Fruit fly (Drosophila melanogaster) whole organism, wandering third instar larva: ENCODE results near the gene CG9400.

ENCODE experiments used
- OdsH ChIP-seq: fragments of 200-800 bp; sonication (Bioruptor generic); optimal IDR thresholded peaks from 2 replicates; lab custom pipeline; 2016; ENCODE audit warnings: missing biosample characterization, mild to moderate bottlenecking, missing genetic modification characterization
- Sp1 ChIP-seq: fragments of 200-800 bp; sonication (Bioruptor generic); optimal IDR thresholded peaks from 3 replicates; lab custom pipeline; 2019; ENCODE audit warnings: missing biosample characterization, mild to moderate bottlenecking, missing genetic modification characterization, moderate library complexity
- psq ChIP-seq: fragments of 200-800 bp; sonication (Bioruptor generic); optimal IDR thresholded peaks from 3 replicates; lab custom pipeline; 2017; ENCODE audit warnings: missing biosample characterization, mild to moderate bottlenecking, missing genetic modification characterization, moderate library complexity
- sage ChIP-seq: fragments of 200-800 bp; sonication (Bioruptor generic); optimal IDR thresholded peaks from 2 replicates; lab custom pipeline; 2016; ENCODE audit warnings: missing biosample characterization, mild to moderate bottlenecking, missing genetic modification characterization

- TF ChIP-seq psq (GFP tag; lab: Kevin White, UChicago) (no peak), sage (GFP tag; lab: Kevin White, UChicago) (no peak), Sp1 (no peak), OdsH (GFP tag; lab: Kevin White, UChicago) (no peak)
These were observed 23.1 kb downstream of the CG9400 start, which contains the start of the genes CG13404 and na for dm6 chrX:14266075-14266474.
